Worm (Caenorhabditis elegans) whole organism, L4 larva: ENCODE results near the gene sru-24.

ENCODE experiments used
- F10B5.3 ChIP-seq: sonication (generic microtip); optimal IDR thresholded peaks from 2 replicates; lab custom pipeline; 2016; ENCODE audit warnings: mild to moderate bottlenecking, missing genetic modification characterization, missing compliant biosample characterization
- F49E8.2 ChIP-seq: sonication (generic microtip); optimal IDR thresholded peaks from 2 replicates; lab custom pipeline; 2016; ENCODE audit warnings: missing compliant biosample characterization, mild to moderate bottlenecking, missing genetic modification characterization, borderline replicate concordance
- R02D3.7 ChIP-seq: fragments of 150-350 bp; sonication (generic microtip); optimal IDR thresholded peaks from 3 replicates; lab custom pipeline; 2014; ENCODE audit warnings: missing biosample characterization, missing genetic modification characterization
- T26A8.4 ChIP-seq: fragments of 200-800 bp; sonication (Bioruptor generic); IDR thresholded peaks from 2 replicates; pipeline ENCODE4 v1.3.6; 2022; ENCODE audit warnings: missing genetic modification characterization, missing compliant biosample characterization
- Y105C5A.15 ChIP-seq: fragments of 200-800 bp; sonication (Bioruptor generic); IDR thresholded peaks from 2 replicates; pipeline ENCODE4 v1.3.6; 2022; ENCODE audit warnings: missing genetic modification characterization, missing compliant biosample characterization
- aha-1 ChIP-seq: fragments of 150-350 bp; peaks from one replicate; lab custom pipeline; 2014; ENCODE audit warnings: missing biosample characterization, missing genetic modification characterization
- ceh-32 ChIP-seq: sonication (generic microtip); optimal IDR thresholded peaks from 2 replicates; lab custom pipeline; 2016; ENCODE audit warnings: mild to moderate bottlenecking, missing genetic modification characterization, missing compliant biosample characterization; ENCODE audit not compliant: poor library complexity
- daf-12 ChIP-seq: fragments of 150-350 bp; optimal IDR thresholded peaks from 2 replicates; lab custom pipeline; 2014; ENCODE audit warnings: missing biosample characterization, missing genetic modification reagents, missing genetic modification characterization
- daf-16 ChIP-seq, 3 experiments: sonication (generic microtip); optimal IDR thresholded peaks; 2 replicates each; lab custom pipeline; 2016 to 2017; ENCODE audit warnings: missing genetic modification characterization in 3 of 3, missing genetic modification reagents in 3 of 3, mild to moderate bottlenecking in 2 of 3, missing compliant biosample characterization in 2 of 3, missing biosample characterization in 1 of 3, moderate library complexity in 1 of 3
- dmd-8 ChIP-seq: fragments of 200-800 bp; sonication (Bioruptor generic); IDR thresholded peaks from 2 replicates; pipeline ENCODE4 v1.3.6; 2022; ENCODE audit warnings: missing genetic modification characterization, missing compliant biosample characterization
- duxl-1 ChIP-seq: sonication (generic microtip); optimal IDR thresholded peaks from 2 replicates; lab custom pipeline; 2016; ENCODE audit warnings: mild to moderate bottlenecking, missing genetic modification characterization, moderate library complexity, missing compliant biosample characterization; ENCODE audit not compliant: poor library complexity
- dve-1 ChIP-seq: sonication (generic microtip); optimal IDR thresholded peaks from 2 replicates; lab custom pipeline; 2017; ENCODE audit warnings: antibody characterized with exemption, mild to moderate bottlenecking, missing genetic modification characterization, missing compliant biosample characterization; ENCODE audit not compliant: insufficient read depth
- egl-27 ChIP-seq: sonication (generic microtip); optimal IDR thresholded peaks from 3 replicates; lab custom pipeline; 2017; ENCODE audit warnings: missing biosample characterization, missing genetic modification reagents, missing genetic modification characterization
- fkh-10 ChIP-seq: fragments of 150-350 bp; optimal IDR thresholded peaks from 2 replicates; lab custom pipeline; 2014; ENCODE audit warnings: missing biosample characterization, missing genetic modification reagents, missing genetic modification characterization
- hlh-30 ChIP-seq: sonication (generic microtip); optimal IDR thresholded peaks from 2 replicates; lab custom pipeline; 2017; ENCODE audit warnings: antibody characterized with exemption, mild to moderate bottlenecking, missing genetic modification characterization, missing compliant biosample characterization; ENCODE audit not compliant: insufficient read depth
- lin-15B ChIP-seq: fragments of 150-350 bp; sonication (generic microtip); optimal IDR thresholded peaks from 3 replicates; lab custom pipeline; 2014; ENCODE audit warnings: missing biosample characterization, missing genetic modification characterization
- lir-3 ChIP-seq: sonication (generic microtip); optimal IDR thresholded peaks from 2 replicates; lab custom pipeline; 2016; ENCODE audit warnings: mild to moderate bottlenecking, missing genetic modification characterization, missing compliant biosample characterization
- nhr-102 ChIP-seq: sonication (generic microtip); optimal IDR thresholded peaks from 2 replicates; lab custom pipeline; 2016; ENCODE audit warnings: mild to moderate bottlenecking, missing genetic modification characterization, moderate library complexity, missing compliant biosample characterization
- nhr-25 ChIP-seq: sonication (generic microtip); optimal IDR thresholded peaks from 2 replicates; lab custom pipeline; 2017; ENCODE audit warnings: missing genetic modification characterization, mild to moderate bottlenecking, missing compliant biosample characterization, antibody characterized with exemption, moderate library complexity, borderline replicate concordance; ENCODE audit not compliant: insufficient read depth
- nhr-28 ChIP-seq: fragments of 150-350 bp; optimal IDR thresholded peaks from 2 replicates; lab custom pipeline; 2014; ENCODE audit warnings: missing biosample characterization, missing genetic modification characterization
- nhr-48 ChIP-seq: sonication (generic microtip); optimal IDR thresholded peaks from 2 replicates; lab custom pipeline; 2016; ENCODE audit warnings: mild to moderate bottlenecking, missing genetic modification characterization, missing compliant biosample characterization
- pqm-1 ChIP-seq: sonication (generic microtip); optimal IDR thresholded peaks from 2 replicates; lab custom pipeline; 2017; ENCODE audit warnings: missing biosample characterization, missing genetic modification characterization
- saeg-2 ChIP-seq: fragments of 200-800 bp; sonication (Bioruptor generic); IDR thresholded peaks from 2 replicates; pipeline ENCODE4 v1.3.6; 2022; ENCODE audit warnings: missing genetic modification reagents, missing genetic modification characterization, missing compliant biosample characterization
- set-16 ChIP-seq: fragments of 200-800 bp; sonication (Bioruptor generic); IDR thresholded peaks from 2 replicates; pipeline ENCODE4 v1.3.6; 2022; ENCODE audit warnings: missing genetic modification reagents, missing genetic modification characterization, missing compliant biosample characterization
- snpc-4 ChIP-seq: fragments of 150-350 bp; optimal IDR thresholded peaks from 2 replicates; lab custom pipeline; 2014; ENCODE audit warnings: missing biosample characterization, missing genetic modification characterization
- spr-1 ChIP-seq: sonication (generic microtip); optimal IDR thresholded peaks from 2 replicates; lab custom pipeline; 2016; ENCODE audit warnings: mild to moderate bottlenecking, missing genetic modification characterization, missing compliant biosample characterization
- tra-1 ChIP-seq: fragments of 200-800 bp; sonication (Bioruptor generic); IDR thresholded peaks from 2 replicates; pipeline ENCODE4 v1.3.6; 2022; ENCODE audit warnings: missing genetic modification reagents, missing genetic modification characterization, missing compliant biosample characterization
- unc-62 ChIP-seq, 3 experiments: fragments of 150-350 bp in 1 of 3; sonication (generic microtip); optimal IDR thresholded peaks in 2 of 3; peaks in 1 of 3; 1 replicate in 1 of 3; 2 replicates in 2 of 3; lab custom pipeline; 2014 to 2017; ENCODE audit warnings: missing biosample characterization in 3 of 3, missing genetic modification characterization in 3 of 3, missing genetic modification reagents in 3 of 3, missing genotype in 1 of 3
- zag-1 ChIP-seq: fragments of 150-350 bp; optimal IDR thresholded peaks from 2 replicates; lab custom pipeline; 2014; ENCODE audit warnings: missing biosample characterization, missing genetic modification characterization
- zfp-2 ChIP-seq: sonication (generic microtip); optimal IDR thresholded peaks from 2 replicates; lab custom pipeline; 2016; ENCODE audit warnings: mild to moderate bottlenecking, missing genetic modification characterization, missing compliant biosample characterization
- ztf-11 ChIP-seq: fragments of 150-350 bp; optimal IDR thresholded peaks from 2 replicates; lab custom pipeline; 2014; ENCODE audit warnings: missing biosample characterization, missing genetic modification characterization

Gene sru-24

DNA sequence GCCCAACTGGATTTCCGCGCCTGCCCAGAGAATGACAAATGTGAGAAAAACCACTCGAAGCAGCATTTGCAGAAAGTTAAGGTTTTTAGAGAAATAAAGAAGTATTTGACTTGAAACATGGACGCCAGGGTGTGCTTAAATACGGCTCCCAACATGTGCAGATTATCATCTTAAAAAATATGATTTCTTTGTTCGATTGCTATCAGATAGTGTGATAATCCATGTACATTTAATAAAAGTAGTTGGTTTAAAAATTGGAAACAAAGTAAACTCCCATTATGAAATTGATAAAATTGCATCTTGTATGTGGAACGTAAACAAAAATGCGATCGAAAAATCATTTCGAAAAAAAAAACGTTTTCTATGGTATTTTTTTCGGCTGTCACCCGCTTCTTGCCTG, 43.7 kb downstream of the sru-24 start, which contains the start of gene F48G7.8:
Gene F48G7.8, minus strand, starts transcription at position 101 of the 400 bp plus-strand sequence.
- TF ChIP-seq F10B5.3 (tag; lab: Kevin White, UChicago) (no peak), T26A8.4 (GFP tag; lab: Robert Waterston, UW) (no peak), nhr-48 (tag; lab: Kevin White, UChicago) (no peak), hlh-30 (no peak)

DNA sequence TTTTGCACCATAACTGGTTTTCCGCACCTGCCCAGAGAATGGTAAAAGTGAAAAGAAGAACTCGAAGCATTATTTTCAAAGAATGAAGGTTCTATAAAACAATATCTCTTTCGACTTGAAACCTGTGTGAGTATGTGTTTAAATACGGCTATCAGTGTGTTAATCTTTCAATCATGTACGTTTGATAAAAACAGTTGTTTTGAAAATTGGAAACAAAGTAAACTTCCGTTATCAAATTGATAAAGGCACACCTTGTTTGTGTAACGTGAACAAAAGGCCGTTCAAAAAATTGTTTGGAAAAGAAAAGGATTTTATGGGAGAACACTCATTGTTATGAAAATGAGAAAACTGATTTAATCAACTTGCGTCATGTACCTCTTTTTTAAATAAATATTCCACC, 44.9 kb downstream of the sru-24 start, which contains the start of gene F48G7.7:
Gene F48G7.7, minus strand, starts transcription at position 101 of the 400 bp plus-strand sequence.
- TF ChIP-seq saeg-2 (GFP tag; lab: Robert Waterston, UW) (no peak), lin-15B (no peak), daf-16 (GFP tag; optimal IDR thresholded peaks at IDR 0.05; lab: Kevin White, UChicago) (no peak), daf-16 (tag; optimal IDR thresholded peaks at IDR 0.05; lab: Kevin White, UChicago) (peak; percentile 10), zag-1 (tag; lab: Kevin White, UChicago) (no peak), nhr-102 (tag; lab: Kevin White, UChicago) (no peak), unc-62 (GFP tag; optimal IDR thresholded peaks at IDR 0.05 in 1 of 2; lab: Kevin White, UChicago) (peak in 1 of 2 experiments; percentile 29), unc-62 (tag; optimal IDR thresholded peaks at IDR 0.05; lab: Kevin White, UChicago) (no peak), daf-12 (tag; lab: Kevin White, UChicago) (no peak), ceh-32 (tag; lab: Kevin White, UChicago) (no peak), ztf-11 (tag; lab: Kevin White, UChicago) (no peak)

DNA sequence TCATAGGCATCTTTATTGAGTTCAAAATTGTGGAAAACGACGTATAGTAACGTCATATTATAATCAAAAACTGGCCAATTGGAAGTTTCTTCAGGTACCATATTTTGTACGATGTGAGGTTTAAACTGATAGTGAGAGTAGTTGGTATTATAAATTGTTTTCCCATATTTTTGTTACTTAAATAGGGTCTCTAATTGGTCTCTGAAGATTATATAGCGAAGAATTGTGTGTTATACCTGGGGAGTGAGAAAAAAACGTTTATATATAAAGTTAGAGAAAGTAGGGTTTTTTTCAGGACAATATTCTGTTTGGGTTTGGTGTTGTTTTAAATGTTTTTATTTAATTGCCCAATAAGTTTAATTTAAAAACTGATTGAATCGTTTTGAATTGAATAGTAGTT, 46.3 kb downstream of the sru-24 start, which contains the start of gene srt-17:
Gene srt-17, minus strand, starts transcription at position 101 of the 400 bp plus-strand sequence.
- no peak for TF ChIP-seq snpc-4 (tag; lab: Kevin White, UChicago)
- TF ChIP-seq Y105C5A.15 (GFP tag; lab: Robert Waterston, UW), result no peak

DNA sequence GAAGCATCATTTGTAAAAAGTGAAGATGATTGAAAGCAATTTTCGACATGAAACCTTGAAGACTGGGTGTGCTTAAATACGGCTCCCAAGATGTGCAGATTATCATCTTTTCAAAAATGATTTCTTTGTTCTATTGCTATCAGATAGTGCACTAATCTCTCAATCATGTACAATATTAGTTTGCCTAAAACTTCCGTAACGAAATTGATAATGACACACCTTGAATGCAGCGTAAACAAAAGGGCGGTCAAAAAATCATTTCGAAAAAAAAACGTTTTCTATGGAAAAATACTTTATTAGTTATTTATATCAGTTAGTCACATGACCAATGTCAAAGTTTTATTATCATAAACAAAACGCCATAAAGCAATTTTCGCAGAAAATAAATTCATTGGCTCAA, 48.3 kb downstream of the sru-24 start, which contains the start of gene F48G7.5:
Gene F48G7.5, minus strand, starts transcription at position 34 of the 400 bp plus-strand sequence.
- no peak for TF ChIP-seq daf-16 (GFP tag; optimal IDR thresholded peaks at IDR 0.05; lab: Kevin White, UChicago)
- peak; percentile 78 for TF ChIP-seq daf-16 (tag; optimal IDR thresholded peaks at IDR 0.05; lab: Kevin White, UChicago)
- TF ChIP-seq egl-27 (tag; lab: Kevin White, UChicago), result no peak
- TF ChIP-seq nhr-28 (tag; lab: Kevin White, UChicago), result no peak
- TF ChIP-seq F49E8.2 (tag; lab: Kevin White, UChicago), result no peak
- peak; percentile 6 for TF ChIP-seq dve-1
- TF ChIP-seq duxl-1 (tag; lab: Kevin White, UChicago), result no peak
- TF ChIP-seq pqm-1 (tag; lab: Kevin White, UChicago), result peak; percentile 26
- TF ChIP-seq lir-3 (tag; lab: Kevin White, UChicago), result no peak
- TF ChIP-seq hlh-30, result no peak

DNA sequence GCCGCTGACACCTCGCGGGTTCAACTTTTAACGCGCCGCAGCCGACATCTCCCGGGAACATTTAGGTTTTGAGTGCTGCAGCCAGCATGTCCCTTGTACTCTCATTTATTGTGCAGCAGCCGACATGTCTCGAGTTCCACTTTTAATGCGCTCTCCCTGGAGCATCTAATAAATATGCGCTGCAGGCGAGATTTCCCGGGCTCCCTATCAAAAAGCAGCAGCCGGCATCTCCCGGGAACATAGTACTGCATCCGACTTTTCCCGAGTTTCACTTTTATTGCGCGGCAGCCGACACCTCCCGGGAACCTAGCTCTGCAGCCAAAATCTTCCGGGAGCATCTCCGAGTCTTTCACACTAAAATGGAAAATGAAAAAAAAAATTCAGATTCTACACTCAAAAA, 50.3 kb downstream of the sru-24 start:
- TF ChIP-seq fkh-10 (GFP tag; lab: Kevin White, UChicago), result no peak
- TF ChIP-seq aha-1 (tag; lab: Kevin White, UChicago), result peak; percentile 3
- TF ChIP-seq spr-1, result no peak
- TF ChIP-seq set-16, result peak; percentile 51
- TF ChIP-seq R02D3.7 (tag; lab: Kevin White, UChicago), result no peak
- no peak for TF ChIP-seq zfp-2 (tag; lab: Kevin White, UChicago)
- no peak for TF ChIP-seq tra-1 (GFP tag; lab: Robert Waterston, UW)
- no peak for TF ChIP-seq nhr-25 (tag; lab: Kevin White, UChicago)
- TF ChIP-seq dmd-8 (GFP tag; lab: Robert Waterston, UW), result no peak
- TF ChIP-seq, all 104 proteins: peak for 2
